Worm (Caenorhabditis elegans) whole organism, young adult: ENCODE results near the gene R07E5.11.

Source experiments
- B0261.1 ChIP-seq: sonication (generic microtip); optimal IDR thresholded peaks from 2 replicates; lab custom pipeline; 2016; ENCODE audit warnings: mild to moderate bottlenecking, missing genetic modification characterization, moderate library complexity, missing compliant biosample characterization
- athp-1 ChIP-seq: sonication (generic microtip); optimal IDR thresholded peaks from 2 replicates; lab custom pipeline; 2017; ENCODE audit warnings: mild to moderate bottlenecking, missing genetic modification characterization, missing compliant biosample characterization
- dpl-1 ChIP-seq: fragments of 150-350 bp; optimal IDR thresholded peaks from 2 replicates; lab custom pipeline; 2014; ENCODE audit warnings: missing biosample characterization, missing genetic modification reagents, missing genetic modification characterization
- gei-17 ChIP-seq: fragments of 200-800 bp; sonication (Bioruptor generic); optimal IDR thresholded peaks from 2 replicates; lab custom pipeline; 2018; ENCODE audit warnings: mild to moderate bottlenecking, missing genetic modification characterization, missing compliant biosample characterization
- hlh-26 ChIP-seq: fragments of 200-800 bp; sonication (Bioruptor generic); conservative IDR thresholded peaks from 2 replicates; pipeline ENCODE4 v1.3.6; 2022; ENCODE audit warnings: missing genetic modification reagents, missing genetic modification characterization, missing compliant biosample characterization
- let-526 ChIP-seq: fragments of 200-800 bp; sonication (Bioruptor generic); IDR thresholded peaks from 2 replicates; pipeline ENCODE4 v1.3.6; 2022; ENCODE audit warnings: missing genetic modification reagents, missing genetic modification characterization, missing compliant biosample characterization
- lin-54 ChIP-seq: fragments of 200-800 bp; sonication (Bioruptor generic); optimal IDR thresholded peaks from 2 replicates; lab custom pipeline; 2018; ENCODE audit warnings: mild to moderate bottlenecking, missing genetic modification characterization, missing compliant biosample characterization
- lir-1 ChIP-seq: fragments of 200-800 bp; sonication (Bioruptor generic); conservative IDR thresholded peaks from 2 replicates; pipeline ENCODE4 v1.3.6; 2022; ENCODE audit warnings: missing genetic modification reagents, missing genetic modification characterization, missing compliant biosample characterization
- lsl-1 ChIP-seq: fragments of 200-800 bp; sonication (Bioruptor generic); optimal IDR thresholded peaks from 2 replicates; lab custom pipeline; 2018; ENCODE audit warnings: mild to moderate bottlenecking, missing genetic modification characterization, moderate library complexity, missing compliant biosample characterization
- madf-3 ChIP-seq: fragments of 200-800 bp; sonication (Bioruptor generic); IDR thresholded peaks from 2 replicates; pipeline ENCODE4 v1.3.6; 2022; ENCODE audit warnings: missing genetic modification reagents, missing genetic modification characterization, missing compliant biosample characterization
- madf-6 ChIP-seq: fragments of 200-800 bp; sonication (Bioruptor generic); IDR thresholded peaks from 2 replicates; pipeline ENCODE4 v1.3.6; 2022; ENCODE audit warnings: missing genetic modification reagents, missing genetic modification characterization, missing compliant biosample characterization
- pbrm-1 ChIP-seq: fragments of 200-800 bp; sonication (Bioruptor generic); IDR thresholded peaks from 2 replicates; pipeline ENCODE4 v1.3.6; 2022; ENCODE audit warnings: missing genetic modification reagents, missing genetic modification characterization, missing compliant biosample characterization
- snpc-1.3 ChIP-seq: sonication (generic microtip); optimal IDR thresholded peaks from 2 replicates; lab custom pipeline; 2017; ENCODE audit warnings: missing genetic modification characterization, mild to moderate bottlenecking, missing compliant biosample characterization, antibody characterized with exemption, moderate library complexity, missing genotype, missing genetic modification reagents; ENCODE audit not compliant: insufficient read depth
- snpc-3.4 ChIP-seq: sonication (generic microtip); optimal IDR thresholded peaks from 2 replicates; lab custom pipeline; 2017; ENCODE audit warnings: missing genetic modification characterization, mild to moderate bottlenecking, missing compliant biosample characterization, antibody characterized with exemption, moderate library complexity, missing genotype, missing genetic modification reagents
- somi-1 ChIP-seq: fragments of 200-800 bp; sonication (Bioruptor generic); optimal IDR thresholded peaks from 2 replicates; lab custom pipeline; 2018; ENCODE audit warnings: mild to moderate bottlenecking, missing genetic modification characterization, missing compliant biosample characterization

R07E5.11 gene

DNA sequence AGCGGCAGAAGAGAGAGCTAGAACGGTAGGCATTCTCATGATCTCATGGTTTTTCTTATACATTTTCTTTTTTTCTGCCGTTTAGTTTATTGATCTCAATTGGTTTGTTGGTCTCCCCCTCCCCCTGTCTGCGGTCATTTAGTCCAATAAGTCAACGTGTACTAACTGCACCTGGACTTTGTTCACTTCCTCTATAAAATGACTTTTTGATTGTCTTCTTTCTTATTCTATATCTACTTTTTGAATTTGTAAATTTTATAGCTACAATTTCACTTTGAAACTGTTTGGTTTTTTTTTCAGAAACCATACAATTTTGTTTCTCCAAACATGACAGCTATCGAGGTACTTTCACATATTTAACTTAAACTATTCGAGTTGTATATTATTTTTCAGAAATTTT is 47.4 kb downstream of the R07E5.11 start, which contains the start of gene ckb-2:
Gene ckb-2, plus strand, starts transcription at position 301 of the 400 bp plus-strand sequence.
- TF ChIP-seq athp-1 (tag; lab: Kevin White, UChicago) = no peak
- TF ChIP-seq gei-17 = no peak
- TF ChIP-seq dpl-1 (GFP tag; lab: Kevin White, UChicago) = no peak
- TF ChIP-seq somi-1 (GFP tag; lab: Kevin White, UChicago) = no peak
- TF ChIP-seq let-526 (GFP tag; lab: Robert Waterston, UW) = no peak
- TF ChIP-seq snpc-3.4 (tag; lab: Kevin White, UChicago) = no peak
- no peak for TF ChIP-seq madf-6 (GFP tag; lab: Robert Waterston, UW)
- no peak for TF ChIP-seq pbrm-1 (GFP tag; lab: Robert Waterston, UW)
- TF ChIP-seq madf-3 (GFP tag; lab: Robert Waterston, UW) = no peak
- TF ChIP-seq lir-1 = no peak

DNA sequence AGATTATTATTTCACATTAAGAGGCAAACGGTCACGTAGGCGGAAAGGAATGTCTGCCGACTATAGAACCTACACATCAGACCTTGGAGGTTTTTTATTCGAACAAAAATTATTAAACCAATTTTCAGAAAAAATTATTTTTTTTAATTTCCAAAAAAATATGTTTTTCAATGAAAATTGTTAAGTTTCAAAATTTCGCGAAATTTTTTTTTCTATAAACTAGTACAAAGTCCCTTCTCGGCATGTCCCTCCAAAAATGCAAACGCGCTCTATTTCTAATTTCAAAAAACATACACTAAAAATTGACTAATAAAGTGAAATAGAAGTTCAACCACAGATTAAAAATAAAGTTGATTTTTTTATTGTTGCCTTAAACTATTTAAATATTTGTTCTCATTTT is 50.1 kb downstream of the R07E5.11 start, which contains the start of gene ckb-1:
Gene ckb-1, plus strand, starts transcription at position 301 of the 400 bp plus-strand sequence.
- TF ChIP-seq lsl-1 (no peak), snpc-1.3 (tag; lab: Kevin White, UChicago) (no peak), B0261.1 (no peak), hlh-26 (no peak), lin-54 (GFP tag; lab: Kevin White, UChicago) (no peak)
